Fruit fly (Drosophila melanogaster) whole organism, embryonic: ENCODE data around the gene Teh1.

Source experiments
- ATbp ChIP-seq: fragments of 200-800 bp; sonication (Bioruptor generic); optimal IDR thresholded peaks from 2 replicates; lab custom pipeline; 2017; ENCODE audit warnings: missing biosample characterization, mild to moderate bottlenecking, missing genetic modification characterization, missing genetic modification reagents
- CG10543 ChIP-seq: fragments of 200-800 bp; sonication (Bioruptor generic); optimal IDR thresholded peaks from 3 replicates; lab custom pipeline; 2017; ENCODE audit warnings: missing biosample characterization, mild to moderate bottlenecking, missing genetic modification characterization, moderate library complexity
- CG10959 ChIP-seq: fragments of 200-800 bp; sonication (Bioruptor generic); IDR thresholded peaks from 2 replicates; pipeline ENCODE4 v1.3.6; 2022; ENCODE audit warnings: missing biosample characterization, missing genetic modification characterization
- CG11504 ChIP-seq: fragments of 200-800 bp; sonication (Bioruptor generic); optimal IDR thresholded peaks from 3 replicates; lab custom pipeline; 2019; ENCODE audit warnings: missing biosample characterization, mild to moderate bottlenecking, missing genetic modification characterization, moderate library complexity
- CG11696 ChIP-seq: fragments of 200-800 bp; sonication (Bioruptor generic); IDR thresholded peaks from 2 replicates; pipeline ENCODE4 v1.3.6; 2022; ENCODE audit warnings: missing biosample characterization, missing genetic modification characterization
- CG12155 ChIP-seq: fragments of 200-800 bp; sonication (Bioruptor generic); optimal IDR thresholded peaks from 3 replicates; lab custom pipeline; 2016; ENCODE audit warnings: missing biosample characterization, missing genetic modification characterization
- CG12659 ChIP-seq: fragments of 200-800 bp; sonication (Bioruptor generic); optimal IDR thresholded peaks from 3 replicates; lab custom pipeline; 2017; ENCODE audit warnings: mild to moderate bottlenecking, missing biosample characterization, missing genetic modification reagents, missing genetic modification characterization
- CG12769 ChIP-seq: fragments of 200-800 bp; sonication (Bioruptor generic); optimal IDR thresholded peaks from 2 replicates; lab custom pipeline; 2019; ENCODE audit warnings: missing biosample characterization, mild to moderate bottlenecking, missing genetic modification characterization, moderate library complexity
- CG13287 ChIP-seq: fragments of 200-800 bp; sonication (Bioruptor generic); IDR thresholded peaks from 2 replicates; pipeline ENCODE4 v1.3.6; 2022; ENCODE audit warnings: missing biosample characterization, missing genetic modification characterization; ENCODE audit not compliant: partially characterized antibody
- CG13894 ChIP-seq: fragments of 200-800 bp; sonication (Bioruptor generic); optimal IDR thresholded peaks from 3 replicates; lab custom pipeline; 2018; ENCODE audit warnings: missing biosample characterization, mild to moderate bottlenecking, missing genetic modification characterization, moderate library complexity
- CG17186 ChIP-seq: fragments of 200-800 bp; sonication (Bioruptor generic); optimal IDR thresholded peaks from 3 replicates; lab custom pipeline; 2017; ENCODE audit warnings: missing biosample characterization, missing genetic modification reagents, missing genetic modification characterization
- CG18262 ChIP-seq: fragments of 200-800 bp; optimal IDR thresholded peaks from 3 replicates; lab custom pipeline; 2019; ENCODE audit warnings: missing biosample characterization, mild to moderate bottlenecking, missing genetic modification characterization, moderate library complexity
- CG2120 ChIP-seq: fragments of 200-800 bp; sonication (Bioruptor generic); optimal IDR thresholded peaks from 3 replicates; lab custom pipeline; 2016; ENCODE audit warnings: missing biosample characterization, missing genetic modification characterization
- CG3281 ChIP-seq: fragments of 200-800 bp; sonication (Bioruptor generic); optimal IDR thresholded peaks from 3 replicates; lab custom pipeline; 2017; ENCODE audit warnings: missing biosample characterization, mild to moderate bottlenecking, missing genetic modification characterization
- CG3847 ChIP-seq: fragments of 200-800 bp; sonication (Bioruptor generic); IDR thresholded peaks from 2 replicates; pipeline ENCODE4 v1.3.6; 2022; ENCODE audit warnings: missing biosample characterization, missing genetic modification characterization
- CG4404 ChIP-seq: fragments of 200-800 bp; sonication (Bioruptor generic); IDR thresholded peaks from 2 replicates; pipeline ENCODE4 v1.3.6; 2022; ENCODE audit warnings: missing biosample characterization, missing genetic modification characterization
- CG6272 ChIP-seq: fragments of 200-800 bp; sonication (Bioruptor generic); IDR thresholded peaks from 2 replicates; pipeline ENCODE4 v1.3.6; 2022; ENCODE audit warnings: missing biosample characterization, missing genetic modification characterization
- CG6854 ChIP-seq: fragments of 200-800 bp; sonication (Bioruptor generic); optimal IDR thresholded peaks from 3 replicates; lab custom pipeline; 2017; ENCODE audit warnings: missing biosample characterization, mild to moderate bottlenecking, missing genetic modification characterization
- CG7839 ChIP-seq: fragments of 200-800 bp; sonication (Bioruptor generic); optimal IDR thresholded peaks from 3 replicates; lab custom pipeline; 2018; ENCODE audit warnings: missing biosample characterization, mild to moderate bottlenecking, missing genetic modification characterization, moderate library complexity
- Chrac-16 ChIP-seq: fragments of 200-800 bp; sonication (Bioruptor generic); optimal IDR thresholded peaks from 3 replicates; lab custom pipeline; 2016; ENCODE audit warnings: missing biosample characterization, missing genetic modification characterization
- Dek ChIP-seq: fragments of 200-800 bp; sonication (Bioruptor generic); optimal IDR thresholded peaks from 3 replicates; lab custom pipeline; 2019; ENCODE audit warnings: missing biosample characterization, mild to moderate bottlenecking, missing genetic modification characterization, moderate library complexity
- E2f2 ChIP-seq: fragments of 200-800 bp; sonication (Bioruptor generic); IDR thresholded peaks from 2 replicates; pipeline ENCODE4 v1.3.6; 2022; ENCODE audit warnings: missing biosample characterization, missing genetic modification characterization
- Hmr ChIP-seq: fragments of 200-800 bp; sonication (Bioruptor generic); optimal IDR thresholded peaks from 3 replicates; lab custom pipeline; 2017; ENCODE audit warnings: mild to moderate bottlenecking, missing biosample characterization, missing genetic modification reagents, missing genetic modification characterization
- MTF-1 ChIP-seq: fragments of 200-800 bp; sonication (Bioruptor generic); optimal IDR thresholded peaks from 2 replicates; lab custom pipeline; 2018; ENCODE audit warnings: missing biosample characterization, mild to moderate bottlenecking, missing genetic modification characterization, borderline replicate concordance
- Mad ChIP-seq: fragments of 200-800 bp; sonication (Bioruptor generic); optimal IDR thresholded peaks from 2 replicates; lab custom pipeline; 2016; ENCODE audit warnings: missing biosample characterization, missing genetic modification characterization
- Opbp ChIP-seq: fragments of 200-800 bp; sonication (Bioruptor generic); IDR thresholded peaks from 3 replicates; pipeline ENCODE4 v1.3.6; 2022; ENCODE audit warnings: missing biosample characterization, missing genetic modification characterization; ENCODE audit not compliant: partially characterized antibody
- Ptx1 ChIP-seq: fragments of 200-800 bp; sonication (Bioruptor generic); IDR thresholded peaks from 2 replicates; pipeline ENCODE4 v1.3.6; 2022; ENCODE audit warnings: missing biosample characterization, missing genetic modification characterization
- ap ChIP-seq: fragments of 200-800 bp; sonication (Bioruptor generic); IDR thresholded peaks from 2 replicates; pipeline ENCODE4 v1.3.6; 2022; ENCODE audit warnings: missing biosample characterization, missing genetic modification characterization
- cato ChIP-seq: fragments of 200-800 bp; sonication (Bioruptor generic); optimal IDR thresholded peaks from 2 replicates; lab custom pipeline; 2016; ENCODE audit warnings: missing biosample characterization, missing genetic modification characterization, borderline replicate concordance
- caup ChIP-seq: fragments of 200-800 bp; sonication (Bioruptor generic); optimal IDR thresholded peaks from 3 replicates; lab custom pipeline; 2017; ENCODE audit warnings: missing biosample characterization, mild to moderate bottlenecking, missing genetic modification characterization, moderate library complexity; ENCODE audit not compliant: severe bottlenecking
- chn ChIP-seq: fragments of 200-800 bp; sonication (Bioruptor generic); optimal IDR thresholded peaks from 2 replicates; lab custom pipeline; 2016; ENCODE audit warnings: missing biosample characterization, missing genetic modification characterization
- corto ChIP-seq: fragments of 200-800 bp; sonication (Bioruptor generic); optimal IDR thresholded peaks from 2 replicates; lab custom pipeline; 2016; ENCODE audit warnings: missing biosample characterization, mild to moderate bottlenecking, missing genetic modification characterization, moderate library complexity
- crol ChIP-seq: fragments of 200-800 bp; sonication (Bioruptor generic); IDR thresholded peaks from 2 replicates; pipeline ENCODE4 v1.3.6; 2022; ENCODE audit warnings: missing biosample characterization, missing genetic modification characterization
- dm ChIP-seq: fragments of 200-800 bp; sonication (Bioruptor generic); optimal IDR thresholded peaks from 3 replicates; lab custom pipeline; 2016; ENCODE audit warnings: missing biosample characterization, missing genetic modification characterization
- eyg ChIP-seq: fragments of 200-800 bp; sonication (Bioruptor generic); optimal IDR thresholded peaks from 3 replicates; lab custom pipeline; 2016; ENCODE audit warnings: missing biosample characterization, missing genetic modification characterization
- gem ChIP-seq: fragments of 200-800 bp; sonication (Bioruptor generic); optimal IDR thresholded peaks from 2 replicates; lab custom pipeline; 2019; ENCODE audit warnings: missing biosample characterization, mild to moderate bottlenecking, missing genetic modification characterization, moderate library complexity
- jumu ChIP-seq: fragments of 200-800 bp; sonication (Bioruptor generic); optimal IDR thresholded peaks from 3 replicates; lab custom pipeline; 2016; ENCODE audit warnings: missing biosample characterization, missing genetic modification characterization
- ken ChIP-seq: fragments of 200-800 bp; sonication (Bioruptor generic); IDR thresholded peaks from 3 replicates; pipeline ENCODE4 v1.3.6; 2022; ENCODE audit warnings: missing biosample characterization, missing genetic modification characterization
- nau ChIP-seq: fragments of 200-800 bp; sonication (Bioruptor generic); optimal IDR thresholded peaks from 3 replicates; lab custom pipeline; 2017; ENCODE audit warnings: missing biosample characterization, mild to moderate bottlenecking, missing genetic modification characterization, missing genetic modification reagents
- nerfin-2 ChIP-seq: fragments of 200-800 bp; sonication (Bioruptor generic); IDR thresholded peaks from 2 replicates; pipeline ENCODE4 v1.3.6; 2022; ENCODE audit warnings: missing biosample characterization, missing genetic modification characterization; ENCODE audit not compliant: partially characterized antibody
- pita ChIP-seq: fragments of 200-800 bp; sonication (Bioruptor generic); optimal IDR thresholded peaks from 2 replicates; lab custom pipeline; 2017; ENCODE audit warnings: missing biosample characterization, mild to moderate bottlenecking, missing genetic modification characterization
- ranshi ChIP-seq: fragments of 200-800 bp; sonication (Bioruptor generic); IDR thresholded peaks from 2 replicates; pipeline ENCODE4 v1.3.6; 2022; ENCODE audit warnings: missing biosample characterization, missing genetic modification characterization
- rib ChIP-seq: fragments of 200-800 bp; sonication (Bioruptor generic); IDR thresholded peaks from 2 replicates; pipeline ENCODE4 v1.3.6; 2022; ENCODE audit warnings: missing biosample characterization, missing genetic modification characterization
- sd ChIP-seq: fragments of 200-800 bp; sonication (Bioruptor generic); optimal IDR thresholded peaks from 3 replicates; lab custom pipeline; 2018; ENCODE audit warnings: missing biosample characterization, mild to moderate bottlenecking, missing genetic modification characterization, moderate library complexity
- seq ChIP-seq: fragments of 200-800 bp; sonication (Bioruptor generic); IDR thresholded peaks from 2 replicates; pipeline ENCODE4 v1.3.6; 2022; ENCODE audit warnings: missing biosample characterization, missing genetic modification characterization
- stwl ChIP-seq: fragments of 200-800 bp; sonication (Bioruptor generic); optimal IDR thresholded peaks from 3 replicates; lab custom pipeline; 2018; ENCODE audit warnings: missing biosample characterization, mild to moderate bottlenecking, missing genetic modification characterization, moderate library complexity
- sug ChIP-seq: fragments of 200-800 bp; optimal IDR thresholded peaks from 2 replicates; lab custom pipeline; 2019; ENCODE audit warnings: missing biosample characterization, mild to moderate bottlenecking, missing genetic modification characterization, moderate library complexity
- tna ChIP-seq: fragments of 200-800 bp; sonication (Bioruptor generic); IDR thresholded peaks from 2 replicates; pipeline ENCODE4 v1.3.6; 2022; ENCODE audit warnings: missing biosample characterization, missing genetic modification characterization; ENCODE audit not compliant: partially characterized antibody
- usp ChIP-seq: fragments of >200 bp; optimal IDR thresholded peaks from 2 replicates; lab custom pipeline; 2017; ENCODE audit warnings: missing biosample characterization, missing genetic modification characterization

Teh1 gene

DNA sequence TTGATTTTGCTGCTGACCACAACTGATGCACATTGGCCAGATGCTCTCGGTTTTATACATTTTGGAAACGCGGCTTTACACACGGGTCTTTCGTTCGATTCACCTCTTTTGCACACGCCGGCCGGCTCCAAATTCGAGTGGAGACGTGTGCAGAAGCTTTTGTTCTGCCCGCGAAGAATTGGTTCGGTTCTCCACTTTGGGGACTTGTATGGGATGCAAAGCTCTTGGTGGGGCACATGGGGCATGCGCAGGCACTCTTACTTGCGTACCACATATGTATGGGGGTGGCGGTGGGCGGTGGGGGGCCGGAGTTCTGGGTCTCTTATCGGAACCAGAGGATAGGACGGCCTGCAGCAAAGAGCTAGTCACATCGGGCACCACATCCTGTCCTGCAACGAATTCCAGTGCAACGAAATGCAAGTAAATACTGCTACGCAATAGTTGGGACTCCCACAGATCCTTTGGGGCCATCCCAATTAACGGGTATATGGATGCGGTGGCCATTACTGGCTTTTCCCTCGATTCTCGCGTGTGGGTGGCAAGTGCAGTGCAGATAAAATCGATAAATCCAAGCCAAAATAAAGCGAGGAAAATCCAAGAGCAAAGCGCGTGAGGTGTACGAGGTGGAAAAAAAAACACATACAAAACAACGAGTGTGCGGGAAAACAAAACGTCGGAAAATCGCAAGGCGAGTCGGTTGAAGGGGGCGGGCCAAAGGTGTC is 83.4 kb downstream of the Teh1 start, which contains the start of the genes MtnA and CG8500 (continued):
- TF ChIP-seq nau (GFP tag; lab: Kevin White, UChicago) (no peak), rib (GFP tag; lab: Robert Waterston, UW) (no peak), CG11696 (GFP tag; lab: Robert Waterston, UW) (no peak), tna (GFP tag; lab: Robert Waterston, UW) (peak; percentile 19; the same call in 1 of the 2 replicates), usp (no peak), CG13894 (peak; percentile 26), MTF-1 (peak; percentile 100), corto (no peak), eyg (GFP tag; lab: Kevin White, UChicago) (no peak), CG12769 (tag; lab: Kevin White, UChicago) (no peak), sug (peak; percentile 40), Dek (tag; lab: Kevin White, UChicago) (peak; percentile 53), ken (0 out of 3 replicates have a peak, but pooled peaks have one; percentile 31), CG3847 (GFP tag; lab: Robert Waterston, UW) (0 out of 2 replicates have a peak, but pooled peaks have one; percentile 7), E2f2 (GFP tag; lab: Robert Waterston, UW) (peak; percentile 68), pita (GFP tag; lab: Kevin White, UChicago) (peak; percentile 54), Opbp (GFP tag; lab: Robert Waterston, UW) (0 out of 3 replicates have a peak, but pooled peaks have one; percentile 24), jumu (GFP tag; lab: Kevin White, UChicago) (no peak), dm (GFP tag; lab: Kevin White, UChicago) (peak; percentile 3), ap (no peak), CG4404 (GFP tag; lab: Robert Waterston, UW) (no peak), CG12155 (GFP tag; lab: Kevin White, UChicago) (peak; percentile 20), CG10543 (GFP tag; lab: Kevin White, UChicago) (peak; percentile 37), chn (GFP tag; lab: Kevin White, UChicago) (no peak), crol (peak; percentile 93), seq (peak; percentile 31; the same call in 1 of the 2 replicates), caup (GFP tag; lab: Kevin White, UChicago) (peak; percentile 13), CG6854 (GFP tag; lab: Kevin White, UChicago) (no peak), Ptx1 (GFP tag; lab: Robert Waterston, UW) (0 out of 2 replicates have a peak, but pooled peaks have one; percentile 12), CG18262 (tag; lab: Kevin White, UChicago) (no peak), Hmr (GFP tag; lab: Kevin White, UChicago) (peak; percentile 79), CG12659 (GFP tag; lab: Kevin White, UChicago) (peak; percentile 20), CG3281 (GFP tag; lab: Kevin White, UChicago) (peak; percentile 8), stwl (no peak)

- peak; percentile 24 for TF ChIP-seq CG2120 (GFP tag; lab: Kevin White, UChicago)
- no peak for TF ChIP-seq CG11504
- no peak for TF ChIP-seq CG6272 (GFP tag; lab: Robert Waterston, UW)
- no peak for TF ChIP-seq CG13287 (GFP tag; lab: Robert Waterston, UW)
- TF ChIP-seq CG10959 (GFP tag; lab: Robert Waterston, UW) = no peak
- TF ChIP-seq ATbp = peak; percentile 29
- no peak for TF ChIP-seq ranshi (GFP tag; lab: Robert Waterston, UW)
- no peak for TF ChIP-seq Chrac-16 (GFP tag; lab: Kevin White, UChicago)
- TF ChIP-seq CG7839 (tag; lab: Kevin White, UChicago) = peak; percentile 41
- TF ChIP-seq gem (tag; lab: Kevin White, UChicago) = peak; percentile 73
- no peak for TF ChIP-seq nerfin-2
- TF ChIP-seq CG17186 = no peak
- no peak for TF ChIP-seq sd (tag; lab: Kevin White, UChicago)
- TF ChIP-seq Mad (GFP tag; lab: Kevin White, UChicago) = no peak
- no peak for TF ChIP-seq cato (GFP tag; lab: Kevin White, UChicago)
Observed at dm6 chr3R:9783240-9783917, 84.5 kb downstream of the Teh1 start.
